Fruit fly (Drosophila melanogaster): Measurements from ENCODE around the gene CG14687.

dm6 chr3R:10803855-10804254, 11.2 kb downstream of the CG14687 start, which contains the start of gene CG14692:
- TF ChIP-seq CTCF (optimal IDR thresholded peaks at IDR 0.05), result no peak
- no peak for TF ChIP-seq CG8478 (optimal IDR thresholded peaks at IDR 0.05)

Measured in S2 (cell line).